Fruit fly (Drosophila melanogaster): ENCODE data around the gene Hr39.

Gene Hr39

DNA sequence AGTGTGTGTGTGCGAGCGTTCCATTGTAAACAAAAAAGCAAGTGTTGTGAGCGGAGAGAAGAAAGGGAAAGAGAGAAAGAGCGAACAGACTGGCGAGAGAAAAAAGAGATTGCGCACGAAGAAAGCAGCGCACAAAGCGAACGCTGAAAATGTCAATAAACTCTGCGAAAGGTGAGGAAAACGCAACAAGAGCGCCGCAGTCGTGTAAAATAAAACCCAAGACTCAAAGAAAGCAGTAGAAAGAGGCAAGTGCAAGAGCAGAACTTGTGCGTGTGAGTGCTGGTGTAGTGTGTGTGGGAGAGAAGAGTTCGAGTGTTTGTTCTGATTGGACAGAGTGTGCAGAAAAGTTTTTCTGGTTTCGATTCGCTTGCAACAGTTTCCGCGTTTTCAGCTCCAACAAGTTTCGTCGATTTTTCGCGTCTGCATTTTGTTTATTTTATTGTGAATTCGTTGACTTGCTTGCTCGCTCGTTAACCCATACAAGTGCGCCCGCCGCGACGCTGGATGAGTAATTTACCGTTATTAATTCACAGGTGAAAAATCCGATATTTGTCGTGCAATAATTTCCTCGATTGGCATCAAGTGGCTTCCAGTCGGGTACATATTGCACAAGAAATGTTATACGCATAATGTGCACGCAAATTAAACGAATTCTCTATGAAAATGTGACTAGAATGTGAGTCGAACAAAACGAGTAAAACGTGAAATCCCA lies 854 bp downstream of the Hr39 start (continued):
- TF ChIP-seq MTF-1 (GFP tag; optimal IDR thresholded peaks at IDR 0.05; ENCODE audit: borderline replicate concordance), result no peak
- TF ChIP-seq yki (optimal IDR thresholded peaks at IDR 0.05), result peak; percentile 90
- TF ChIP-seq zen (tag; optimal IDR thresholded peaks at IDR 0.05), result no peak
- TF ChIP-seq Oli (tag; optimal IDR thresholded peaks at IDR 0.05), result no peak
- peak; percentile 85 for TF ChIP-seq Nf-YB (GFP tag; optimal IDR thresholded peaks at IDR 0.05)
- TF ChIP-seq onecut (GFP tag; IDR thresholded peaks at IDR 0.05), result peak; percentile 29; the same call in 1 of the 2 replicates
- peak; percentile 86 for TF ChIP-seq Nf-YC (tag; optimal IDR thresholded peaks at IDR 0.05)

DNA sequence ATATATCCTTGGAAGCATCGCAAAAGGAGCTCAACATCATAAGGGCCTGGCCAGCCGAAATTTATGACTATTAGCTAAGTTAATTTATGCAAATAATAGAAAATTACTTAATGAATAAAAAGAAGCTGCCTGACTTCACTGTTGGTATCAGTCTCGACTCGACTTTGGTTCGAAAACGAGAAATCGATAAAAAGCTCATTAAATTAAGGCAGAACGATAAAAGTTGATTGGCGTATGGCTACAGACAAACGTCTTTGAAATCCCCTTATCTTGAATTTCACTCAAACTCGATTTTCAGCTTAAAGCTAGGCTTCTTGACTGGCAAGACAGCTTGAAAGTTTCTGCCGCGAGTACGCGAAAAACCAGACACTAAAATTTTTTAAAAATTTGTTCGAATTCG lies 5.3 kb downstream of the Hr39 start:
- TF ChIP-seq Adf1 (GFP tag; IDR thresholded peaks at IDR 0.05) (no peak), CrebB (tag; optimal IDR thresholded peaks at IDR 0.05) (no peak), onecut (GFP tag; IDR thresholded peaks at IDR 0.05) (peak; percentile 59), abd-A (tag; optimal IDR thresholded peaks at IDR 0.05) (peak; percentile 58), CG10274 (GFP tag; optimal IDR thresholded peaks at IDR 0.05) (no peak), CG7786 (GFP tag; optimal IDR thresholded peaks at IDR 0.05) (no peak), wdn (GFP tag; IDR thresholded peaks at IDR 0.05) (no peak), CG14667 (GFP tag; IDR thresholded peaks at IDR 0.05) (no peak)

DNA sequence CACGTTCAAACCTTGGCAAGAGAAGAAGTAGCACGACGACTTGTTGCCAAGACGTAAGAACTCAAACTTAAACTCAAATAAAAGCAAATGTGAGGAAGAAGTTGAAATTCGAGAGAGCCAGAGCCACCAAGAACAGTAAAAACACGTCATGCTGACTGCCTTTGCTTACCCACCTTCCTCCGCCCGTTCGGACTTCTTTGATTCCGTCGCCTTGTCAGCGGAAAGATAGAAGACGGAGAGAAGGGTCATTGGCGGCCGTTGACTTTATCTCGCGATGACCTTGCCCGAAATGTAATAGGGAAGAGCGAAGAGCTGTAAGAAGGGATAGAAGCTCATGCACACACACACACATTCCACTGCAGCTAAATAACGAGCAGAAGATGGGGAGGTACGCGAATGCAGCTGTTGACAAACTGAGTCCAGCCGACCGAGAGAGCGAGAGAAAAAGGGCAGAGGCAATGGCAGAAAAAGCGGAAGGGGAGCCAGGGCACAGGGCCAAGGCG lies 7.0 kb downstream of the Hr39 start:
- no peak for TF ChIP-seq CG6254 (GFP tag; optimal IDR thresholded peaks at IDR 0.05)
- no peak for TF ChIP-seq CG2889 (GFP tag; IDR thresholded peaks at IDR 0.05)
- peak in 1 of 2 experiments; percentile 36 for TF ChIP-seq tll (GFP tag; optimal IDR thresholded peaks at IDR 0.05)
- no peak for TF ChIP-seq gsb (GFP tag; IDR thresholded peaks at IDR 0.05)
- no peak for TF ChIP-seq Fer2 (tag; optimal IDR thresholded peaks at IDR 0.05)
- no peak for TF ChIP-seq croc (GFP tag; conservative IDR thresholded peaks at IDR 0.05)
- TF ChIP-seq Dip3 (GFP tag; optimal IDR thresholded peaks at IDR 0.05), result no peak
- TF ChIP-seq CHES-1-like (GFP tag; optimal IDR thresholded peaks at IDR 0.05), result no peak
- TF ChIP-seq CG9932 (GFP tag; IDR thresholded peaks at IDR 0.05), result no peak
- no peak for TF ChIP-seq CG14710 (tag; optimal IDR thresholded peaks at IDR 0.05)
- TF ChIP-seq lov (optimal IDR thresholded peaks at IDR 0.05), result no peak
- TF ChIP-seq lov (GFP tag; IDR thresholded peaks at IDR 0.05), result 0 out of 3 replicates have a peak, but pooled peaks have one; percentile 63
- peak; percentile 1 for TF ChIP-seq chn (GFP tag; optimal IDR thresholded peaks at IDR 0.05)
- no peak for TF ChIP-seq TFAM (GFP tag; optimal IDR thresholded peaks at IDR 0.05)
- no peak for TF ChIP-seq gsb-n (tag; optimal IDR thresholded peaks at IDR 0.05)
- TF ChIP-seq ftz-f1 (GFP tag; optimal IDR thresholded peaks at IDR 0.05), result peak; percentile 43
- TF ChIP-seq CG32772 (GFP tag; IDR thresholded peaks at IDR 0.05), result no peak
- no peak for TF ChIP-seq jing (GFP tag; optimal IDR thresholded peaks at IDR 0.05)
- no peak for TF ChIP-seq sr (GFP tag; IDR thresholded peaks at IDR 0.05)
- no peak for TF ChIP-seq sna (GFP tag; IDR thresholded peaks at IDR 0.05; ENCODE audit: partially characterized antibody)
- TF ChIP-seq Sry-β (GFP tag; optimal IDR thresholded peaks at IDR 0.05), result no peak
- no peak for TF ChIP-seq CrebB (tag; optimal IDR thresholded peaks at IDR 0.05)
- peak; percentile 82 for TF ChIP-seq kni (GFP tag; optimal IDR thresholded peaks at IDR 0.05)
- peak; percentile 97 for TF ChIP-seq pros (GFP tag; optimal IDR thresholded peaks at IDR 0.05)
- TF ChIP-seq schlank (tag; optimal IDR thresholded peaks at IDR 0.05), result no peak
- TF ChIP-seq vvl (GFP tag; IDR thresholded peaks at IDR 0.05), result 0 out of 2 replicates have a peak, but pooled peaks have one; percentile 15
- no peak for TF ChIP-seq CG15696 (tag; optimal IDR thresholded peaks at IDR 0.05)
- peak; percentile 26; the same call in 1 of the 2 replicates for TF ChIP-seq rib (GFP tag; IDR thresholded peaks at IDR 0.05)
- no peak for TF ChIP-seq CG3838 (GFP tag; optimal IDR thresholded peaks at IDR 0.05)
- TF ChIP-seq ems (GFP tag; optimal IDR thresholded peaks at IDR 0.05), result no peak
- no peak for TF ChIP-seq Pdp1 (GFP tag; optimal IDR thresholded peaks at IDR 0.05)
- TF ChIP-seq Ada2b (GFP tag; IDR thresholded peaks at IDR 0.05), result no peak
- TF ChIP-seq sd (tag; optimal IDR thresholded peaks at IDR 0.05), result peak; percentile 11
